Fruit fly (Drosophila melanogaster): Measurements from ENCODE around the gene CG14877.
"Not testable (repeated sequence)": the region's sequence is repeated elsewhere in the genome, so short reads cannot be mapped to it uniquely, and the experiment has no call there.

Gene CG14877

dm6 chr3R:15919367-15920228, 23.7 kb upstream of the CG14877 start (continued):
- TF ChIP-seq Neu2 (GFP tag; optimal IDR thresholded peaks at IDR 0.05; ENCODE audit: borderline replicate concordance) = no peak
- peak; percentile 93 for TF ChIP-seq crol (GFP tag; IDR thresholded peaks at IDR 0.05)
- TF ChIP-seq sd (tag; optimal IDR thresholded peaks at IDR 0.05) = peak; percentile 98
- TF ChIP-seq CG11398 (GFP tag; optimal IDR thresholded peaks at IDR 0.05) = peak; percentile 8
- no peak for TF ChIP-seq btn (GFP tag; optimal IDR thresholded peaks at IDR 0.05)
- TF ChIP-seq CG32532 (GFP tag; IDR thresholded peaks at IDR 0.05) = peak; percentile 27; the same call in 1 of the 2 replicates
- peak; percentile 9 for TF ChIP-seq nmo (GFP tag; optimal IDR thresholded peaks at IDR 0.05)
- TF ChIP-seq ttk (GFP tag; IDR thresholded peaks at IDR 0.05) = no peak
- TF ChIP-seq H15 (GFP tag; IDR thresholded peaks at IDR 0.05) = no peak
- no peak for TF ChIP-seq CG17361 (GFP tag; IDR thresholded peaks at IDR 0.05)
- no peak for TF ChIP-seq CG9817 (tag; optimal IDR thresholded peaks at IDR 0.05)
- 0 out of 3 replicates have a peak, but pooled peaks have one; percentile 31 for TF ChIP-seq Optix (GFP tag; IDR thresholded peaks at IDR 0.05)
- peak; percentile 88 for TF ChIP-seq pros (GFP tag; optimal IDR thresholded peaks at IDR 0.05)
- 0 out of 2 replicates have a peak, but pooled peaks have one; percentile 20 for TF ChIP-seq CG31224 (GFP tag; IDR thresholded peaks at IDR 0.05)
- peak; percentile 3 for TF ChIP-seq CG10654 (GFP tag; optimal IDR thresholded peaks at IDR 0.05)
- peak; percentile 96 for TF ChIP-seq oc (tag; optimal IDR thresholded peaks at IDR 0.05)
- TF ChIP-seq ap (GFP tag; IDR thresholded peaks at IDR 0.05) = 0 out of 2 replicates have a peak, but pooled peaks have one; percentile 16
- no peak for TF ChIP-seq CG4854 (GFP tag; optimal IDR thresholded peaks at IDR 0.05)
- no peak for TF ChIP-seq CG11560 (tag; IDR thresholded peaks at IDR 0.05)
- 0 out of 2 replicates have a peak, but pooled peaks have one; percentile 26 for TF ChIP-seq dimm (GFP tag; IDR thresholded peaks at IDR 0.05)
- no peak for TF ChIP-seq CG43689 (GFP tag; IDR thresholded peaks at IDR 0.05)

- TF ChIP-seq Ets65A (GFP tag) (peak; percentile 66), CG4360 (GFP tag; IDR thresholded peaks at IDR 0.05) (no peak)
Observed at dm6 chr3R:15917907-15918306, 22.0 kb upstream of the CG14877 start, which contains the start of gene CG45105. CG45105 (minus strand) TSS chr3R:15918007.

- TF ChIP-seq pita (GFP tag; optimal IDR thresholded peaks at IDR 0.05) (peak; percentile 35), CG11504 (tag; optimal IDR thresholded peaks at IDR 0.05) (peak; percentile 96), CG4360 (GFP tag; IDR thresholded peaks at IDR 0.05) (0 out of 2 replicates have a peak, but pooled peaks have one; percentile 12), CG3838 (GFP tag; optimal IDR thresholded peaks at IDR 0.05) (peak; percentile 21), chinmo (GFP tag; IDR thresholded peaks at IDR 0.05; ENCODE audit: partially characterized antibody) (0 out of 4 replicates have a peak, but pooled peaks have one; percentile 27), sisA (GFP tag; IDR thresholded peaks at IDR 0.05) (peak; percentile 18; the same call in 1 of the 2 replicates), CG10267 (tag; optimal IDR thresholded peaks at IDR 0.05) (no peak), ftz-f1 (GFP tag; optimal IDR thresholded peaks at IDR 0.05) (no peak), CG11398 (GFP tag; optimal IDR thresholded peaks at IDR 0.05) (no peak), dysf (GFP tag; IDR thresholded peaks at IDR 0.05) (0 out of 3 replicates have a peak, but pooled peaks have one; percentile 21), Opbp (GFP tag; IDR thresholded peaks at IDR 0.05; ENCODE audit: partially characterized antibody) (peak; percentile 26; the same call in 1 of the 3 replicates), kah (GFP tag; optimal IDR thresholded peaks at IDR 0.05) (no peak)
Observed at dm6 chr3R:15913231-15913630, 17.4 kb upstream of the CG14877 start.

- TF ChIP-seq CG42726 (GFP tag; IDR thresholded peaks at IDR 0.05; ENCODE audit: partially characterized antibody); CG16815 (GFP tag; optimal IDR thresholded peaks at IDR 0.05); Ets65A (GFP tag): not testable (repeated sequence)
Observed at dm6 chr3R:15908098-15908497, 12.2 kb upstream of the CG14877 start, which contains the start of gene EndoU. EndoU (plus strand) TSS chr3R:15908398.
